Worm (Caenorhabditis elegans): Measurements from ENCODE around the gene efhd-1.
A peak's percentile ranks its signal among the peaks of the same experiment; 100 is the strongest.

The efhd-1 gene

DNA sequence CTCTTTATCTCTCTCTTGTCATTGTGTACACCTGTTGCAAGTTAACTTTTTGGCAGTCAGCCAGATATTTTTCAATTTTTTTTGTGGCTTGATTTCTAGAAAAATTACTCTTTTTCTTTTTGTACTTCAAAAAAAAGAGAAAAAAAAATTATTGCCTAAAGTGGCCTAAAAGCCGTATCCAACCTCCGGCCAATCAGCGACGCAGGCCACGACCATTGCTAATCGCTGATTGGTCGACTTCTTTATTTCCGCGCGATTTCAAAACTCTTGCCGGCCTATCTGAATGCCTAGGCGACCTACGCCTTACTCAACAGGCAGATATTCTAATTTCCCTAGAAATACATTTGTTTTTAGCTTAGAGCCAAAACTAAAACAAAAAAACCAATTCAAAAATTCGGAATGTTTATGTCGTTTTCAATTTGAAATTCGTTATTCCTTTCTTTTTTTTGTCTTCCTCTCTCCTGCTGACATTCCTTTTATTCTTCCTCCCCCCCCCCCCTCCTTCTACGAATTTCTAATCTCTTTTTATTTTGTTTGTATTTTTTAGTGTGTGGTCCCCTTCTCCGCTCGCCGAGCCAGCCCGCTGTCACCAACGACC is 19.0 kb downstream of the efhd-1 start, which contains the start of gene ace-4:
Gene ace-4, plus strand, starts transcription at position 548 of the 598 bp plus-strand sequence.
- no peak for TF ChIP-seq ZK185.1 (tag; optimal IDR thresholded peaks at IDR 0.05; ENCODE audit: poor library complexity, severe bottlenecking)
- TF ChIP-seq zfh-2 (GFP tag; conservative IDR thresholded peaks at IDR 0.05): 0 out of 2 replicates have a peak, but pooled peaks have one; percentile 12

DNA sequence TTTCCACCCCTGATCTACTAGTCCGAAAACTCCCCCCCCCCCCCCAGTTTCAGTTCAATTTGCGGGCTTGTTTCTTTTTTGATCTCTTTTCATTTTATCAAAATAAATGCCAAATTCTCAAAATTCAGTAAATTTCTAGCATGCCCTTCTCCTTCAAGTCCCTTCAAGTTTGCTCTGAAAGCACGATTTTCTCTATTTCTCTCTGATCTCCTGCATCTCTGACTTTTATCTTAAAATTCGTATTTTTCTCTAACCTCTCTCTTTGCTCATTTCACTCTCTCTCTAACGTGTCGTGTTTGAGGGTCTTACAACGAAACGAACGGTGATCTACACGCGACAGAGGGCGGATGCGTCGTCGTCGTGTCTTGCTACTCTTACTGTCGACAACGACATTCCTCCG is 26.7 kb downstream of the efhd-1 start, which contains the start of gene ace-3:
Gene ace-3, plus strand, starts transcription at position 301 of the 400 bp plus-strand sequence.
- TF ChIP-seq F49E8.2 (tag; optimal IDR thresholded peaks at IDR 0.05; ENCODE audit: insufficient read depth) (no peak), B0261.1 (tag; optimal IDR thresholded peaks at IDR 0.05) (no peak)

DNA sequence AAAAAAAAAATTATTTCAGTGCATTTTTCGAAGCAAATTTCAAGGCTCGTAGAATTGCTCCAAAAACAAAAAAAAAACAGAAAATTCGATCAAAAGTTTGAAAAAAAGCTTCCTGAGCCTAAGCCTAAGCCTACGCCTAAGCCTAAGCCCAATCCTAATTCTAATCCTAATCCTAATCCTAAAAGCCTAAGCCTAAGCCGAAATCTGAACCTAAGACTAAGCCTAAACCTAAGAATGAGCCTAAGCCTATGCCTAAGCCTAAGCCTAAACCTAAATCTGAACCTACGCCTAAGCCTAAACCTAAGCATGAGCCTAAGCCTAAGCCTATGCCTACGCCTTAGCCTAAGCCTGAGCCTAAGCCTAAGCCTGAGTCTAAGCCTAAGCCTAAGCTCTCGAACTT is 27.6 kb downstream of the efhd-1 start:
- TF ChIP-seq nhr-90 (tag; optimal IDR thresholded peaks at IDR 0.05): no peak

DNA sequence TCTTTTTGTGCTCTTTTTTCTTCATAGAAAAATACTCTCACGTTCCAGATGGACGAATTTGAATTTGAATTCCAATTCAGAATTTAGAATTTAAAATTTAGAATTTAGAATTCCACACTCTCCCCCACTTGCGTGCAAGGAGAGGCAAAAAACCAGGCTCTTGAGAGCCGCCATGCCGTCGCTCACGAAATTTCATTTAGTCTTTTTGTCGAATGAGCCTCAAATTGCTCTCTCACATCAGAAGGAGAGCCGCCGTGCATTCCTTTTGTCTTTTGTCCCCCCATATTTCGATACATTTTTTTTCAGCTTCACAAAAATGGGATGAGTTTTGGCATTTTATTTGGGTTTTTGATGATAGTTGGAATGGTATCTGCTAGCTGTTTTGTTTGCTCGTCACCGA is 32.5 kb downstream of the efhd-1 start, which contains the start of gene hot-7:
Gene hot-7, plus strand, starts transcription at position 301 of the 400 bp plus-strand sequence.
- TF ChIP-seq snpc-3.4 (tag; optimal IDR thresholded peaks at IDR 0.05) (no peak), hsf-1 (GFP tag; IDR thresholded peaks at IDR 0.05) (no peak), lin-40 (tag; optimal IDR thresholded peaks at IDR 0.05) (no peak), Y67H2A.10 (GFP tag; conservative IDR thresholded peaks at IDR 0.05) (no peak), rpc-1 (optimal IDR thresholded peaks at IDR 0.05) (no peak), rpc-1 (tag; optimal IDR thresholded peaks at IDR 0.05) (no peak), nhr-179 (tag; optimal IDR thresholded peaks at IDR 0.05) (no peak), tlf-1 (GFP tag; optimal IDR thresholded peaks at IDR 0.05) (no peak), somi-1 (GFP tag; optimal IDR thresholded peaks at IDR 0.05) (no peak), C06A6.2 (GFP tag; conservative IDR thresholded peaks at IDR 0.05) (no peak), ztf-22 (GFP tag; optimal IDR thresholded peaks at IDR 0.05) (no peak), Y56A3A.18 (GFP tag; IDR thresholded peaks at IDR 0.05) (no peak), cebp-1 (GFP tag; IDR thresholded peaks at IDR 0.05) (no peak), cebp-1 (tag; optimal IDR thresholded peaks at IDR 0.05) (no peak), egrh-3 (GFP tag; IDR thresholded peaks at IDR 0.05) (no peak), ztf-25 (GFP tag; IDR thresholded peaks at IDR 0.05) (no peak), hlh-12 (tag; optimal IDR thresholded peaks at IDR 0.05) (no peak), snpc-4 (GFP tag; optimal IDR thresholded peaks at IDR 0.05) (no peak), snpc-4 (tag; optimal IDR thresholded peaks at IDR 0.05) (no peak), mcd-1 (GFP tag; IDR thresholded peaks at IDR 0.05) (no peak), atf-7 (tag; optimal IDR thresholded peaks at IDR 0.05) (no peak), F23B12.7 (tag; optimal IDR thresholded peaks at IDR 0.05; ENCODE audit: insufficient read depth) (no peak), T07F8.4 (tag; optimal IDR thresholded peaks at IDR 0.05) (no peak)

ce11 chrII:14214109-14214508 is 35.5 kb downstream of the efhd-1 start, which contains the start of gene Y48B6A.10:
Gene Y48B6A.10 (plus strand): TSS chrII:14214409.
- TF ChIP-seq efl-1 (GFP tag; optimal IDR thresholded peaks at IDR 0.05): peak; percentile 19
- TF ChIP-seq ztf-26 (tag; optimal IDR thresholded peaks at IDR 0.05): no peak
- no peak for TF ChIP-seq nhr-80 (tag; optimal IDR thresholded peaks at IDR 0.05)
- no peak for TF ChIP-seq lag-1 (GFP tag; IDR thresholded peaks at IDR 0.05)
- no peak for TF ChIP-seq B0035.1 (tag; optimal IDR thresholded peaks at IDR 0.05)
- peak; percentile 39; the same call in 1 of the 2 replicates for TF ChIP-seq madf-6 (GFP tag; IDR thresholded peaks at IDR 0.05)
- TF ChIP-seq Y53F4B.3 (GFP tag; IDR thresholded peaks at IDR 0.05): no peak
- TF ChIP-seq ceh-91 (GFP tag; IDR thresholded peaks at IDR 0.05): no peak

Data from whole organism, young adult.